Worm (Caenorhabditis elegans) whole organism, dauer: ENCODE measurements around the gene Y46E12A.3.

Source experiments
- unc-62 ChIP-seq: sonication (generic microtip); optimal IDR thresholded peaks from 2 replicates; lab custom pipeline; 2017; ENCODE audit warnings: missing biosample characterization, missing genetic modification reagents, missing genetic modification characterization

Y46E12A.3 gene

DNA sequence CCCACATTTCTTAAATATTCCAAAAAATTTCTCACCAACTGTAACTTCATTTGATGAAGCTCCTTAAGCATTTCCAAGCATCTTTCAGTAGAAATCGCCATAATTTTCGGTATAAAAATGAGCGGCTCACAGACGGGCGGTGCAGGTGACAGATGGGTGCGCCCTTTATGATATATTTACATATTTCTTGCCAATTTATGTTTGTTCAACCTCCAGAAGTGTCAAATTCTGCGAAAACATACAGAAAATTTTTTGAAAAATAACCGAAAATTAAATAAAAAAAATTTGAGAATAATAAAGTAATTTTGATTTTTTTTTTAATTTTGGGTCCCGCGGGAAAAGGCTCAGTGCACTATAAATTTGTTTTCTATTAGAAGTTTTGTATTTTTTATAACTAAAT lies at the start of gene Y46E12A.3:
TSS of gene Y46E12A.3 (minus strand) at position 101 of the 400 bp plus-strand sequence.
- no peak for TF ChIP-seq unc-62

DNA sequence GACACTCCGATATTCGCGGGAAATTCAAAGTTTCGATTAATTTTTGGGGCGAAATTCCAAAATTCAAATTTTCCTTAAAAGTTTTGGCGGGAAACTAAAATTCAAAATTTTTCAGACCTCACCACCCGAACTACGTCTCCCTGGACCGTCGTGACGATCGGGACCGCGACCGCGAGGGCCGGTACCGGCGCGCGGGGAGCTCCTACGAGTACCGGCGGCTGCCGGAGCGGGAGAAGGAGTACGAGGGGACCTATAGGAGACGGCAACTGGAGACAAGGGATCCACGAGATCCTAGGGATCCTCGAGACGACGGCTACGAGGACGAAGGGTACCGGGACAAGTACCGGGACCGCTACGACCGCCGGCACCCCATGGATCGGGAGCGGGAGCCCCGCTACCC lies 49.7 kb upstream of the Y46E12A.3 start:
- no peak for TF ChIP-seq unc-62

DNA sequence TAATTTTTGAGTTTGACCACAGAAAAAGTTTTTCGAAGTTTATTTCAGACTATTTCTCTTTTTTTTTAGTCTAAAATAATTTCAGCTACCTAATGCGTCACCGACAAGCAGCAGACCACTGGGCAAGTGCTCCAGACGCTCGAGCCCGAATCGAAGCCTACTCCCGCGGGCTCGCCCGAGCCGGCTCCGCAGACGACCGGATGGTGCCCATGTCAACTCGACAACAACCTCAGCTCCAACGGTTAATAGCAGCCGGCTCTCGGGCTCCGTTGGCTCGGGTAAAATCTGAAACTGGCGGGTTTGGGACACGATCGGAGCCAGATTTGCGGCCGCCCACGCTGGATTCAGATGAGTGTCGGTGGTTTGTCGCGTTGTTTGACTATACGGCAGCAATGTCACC lies 48.3 kb upstream of the Y46E12A.3 start:
- no peak for TF ChIP-seq unc-62

DNA sequence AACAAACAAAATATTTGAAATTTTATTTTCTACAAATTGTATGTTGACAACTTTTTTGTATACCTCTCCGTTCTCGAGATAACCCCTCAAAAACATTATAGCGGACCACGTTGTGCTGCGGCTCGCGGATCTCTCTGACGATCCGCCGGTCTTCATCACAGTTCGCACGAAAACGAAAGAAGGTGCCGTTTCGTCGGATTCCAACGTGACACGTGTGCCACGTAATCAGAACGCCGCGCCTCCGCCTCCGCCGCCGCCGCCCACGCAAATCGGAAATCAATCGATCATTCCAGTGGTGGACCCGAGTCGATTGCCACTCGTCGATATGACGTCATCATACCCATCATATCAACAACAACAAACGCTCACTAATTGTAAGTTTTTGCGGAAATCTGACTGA lies 44.7 kb upstream of the Y46E12A.3 start:
- TF ChIP-seq unc-62 = no peak

DNA sequence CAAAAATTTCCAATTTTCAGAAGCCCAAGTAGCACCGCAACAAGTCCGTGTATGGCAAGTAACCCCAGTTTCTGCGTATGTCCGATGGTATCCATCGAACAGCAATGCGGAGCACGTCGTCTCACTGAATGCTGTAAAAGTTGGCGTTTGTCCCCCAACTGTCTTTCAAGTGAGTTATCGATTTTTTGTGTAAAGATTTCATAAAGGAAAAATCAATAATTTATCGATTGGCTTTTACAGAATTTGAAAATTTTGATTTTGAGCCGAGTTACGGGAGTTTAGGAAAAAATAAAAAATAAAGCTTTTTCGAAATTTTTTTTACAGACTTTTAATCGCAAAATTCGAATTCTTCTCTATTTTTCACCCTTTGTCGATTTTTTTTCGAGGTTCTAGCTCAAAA lies 39.4 kb upstream of the Y46E12A.3 start:
- no peak for TF ChIP-seq unc-62

DNA sequence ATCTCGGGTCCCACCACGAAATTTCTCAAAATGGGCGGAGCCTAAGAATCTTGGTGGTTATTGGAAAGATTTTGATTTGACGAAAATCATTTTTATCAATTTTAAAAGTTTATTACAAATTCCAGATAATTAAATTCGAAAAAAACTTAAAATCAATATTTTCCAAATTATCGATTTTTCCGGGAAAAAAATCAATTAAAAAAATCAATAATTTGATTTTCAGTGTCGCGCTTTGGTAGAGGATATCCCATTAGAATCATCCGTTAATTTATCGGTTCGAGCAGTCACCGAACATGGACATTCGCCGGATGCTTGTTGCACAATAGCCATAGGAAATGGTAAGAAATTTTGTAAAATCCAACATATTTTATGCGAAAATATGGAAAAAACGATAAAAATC lies 38.7 kb upstream of the Y46E12A.3 start:
- TF ChIP-seq unc-62 = no peak

DNA sequence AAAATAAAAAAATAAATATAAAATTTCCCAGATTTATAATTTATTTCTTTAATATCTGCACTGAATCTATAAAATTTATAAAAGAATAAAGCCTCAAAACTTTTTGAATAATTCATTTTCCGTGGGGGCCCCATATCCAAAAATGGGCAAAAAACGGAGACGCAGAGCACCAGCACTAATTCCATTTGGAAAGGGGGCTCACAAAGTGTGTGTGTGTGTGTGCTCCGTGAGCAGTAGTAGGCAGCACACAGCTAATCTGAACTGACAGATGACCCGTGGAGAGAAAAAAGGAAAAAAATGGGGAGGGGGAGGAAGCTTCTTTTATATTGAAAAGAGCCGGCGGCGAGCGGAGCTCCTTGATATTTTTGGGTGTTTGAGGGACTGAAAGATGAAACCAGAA lies 37.2 kb upstream of the Y46E12A.3 start:
- TF ChIP-seq unc-62 = no peak

DNA sequence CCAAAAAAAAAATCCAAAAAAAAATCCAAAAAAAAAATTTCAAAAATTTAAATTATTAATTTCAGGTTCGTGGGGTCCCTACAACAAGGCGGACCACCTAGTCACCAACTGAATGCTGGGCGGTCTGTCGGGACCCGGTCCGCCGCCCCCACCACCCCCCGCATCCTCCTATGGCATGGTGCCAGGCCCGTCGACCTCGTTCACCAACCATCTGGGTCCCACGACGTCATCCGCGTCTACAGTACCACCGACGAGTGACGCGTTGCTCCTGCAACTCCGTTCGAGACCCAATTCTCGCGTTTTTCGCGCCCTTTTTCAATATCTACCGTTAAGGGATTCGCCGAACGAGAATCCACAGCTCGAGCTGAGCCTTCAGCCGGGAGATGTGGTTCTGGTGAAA lies 34.2 kb upstream of the Y46E12A.3 start:
- no peak for TF ChIP-seq unc-62

DNA sequence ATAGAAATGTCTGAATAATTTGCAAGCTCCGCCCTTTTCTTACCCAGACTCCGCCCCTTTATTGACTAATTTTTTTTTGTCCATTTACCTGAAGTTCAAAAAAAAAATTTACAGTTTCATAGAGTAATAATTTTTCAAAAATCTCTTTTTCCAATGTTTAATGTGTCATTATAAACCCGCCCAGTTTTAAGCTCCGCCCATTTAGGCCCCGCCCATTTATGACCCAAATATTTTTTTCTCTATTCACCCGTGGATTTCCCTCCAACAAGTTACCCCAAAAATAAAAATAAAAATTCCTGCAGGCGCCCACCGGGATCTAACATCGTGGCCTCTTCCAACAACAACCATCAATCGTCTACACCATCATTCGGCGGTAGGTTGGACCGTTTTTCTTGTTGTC lies 33.3 kb upstream of the Y46E12A.3 start, which contains the start of gene rimb-1:
TSS of gene rimb-1 (plus strand) at position 301 of the 400 bp plus-strand sequence.
- no peak for TF ChIP-seq unc-62

DNA sequence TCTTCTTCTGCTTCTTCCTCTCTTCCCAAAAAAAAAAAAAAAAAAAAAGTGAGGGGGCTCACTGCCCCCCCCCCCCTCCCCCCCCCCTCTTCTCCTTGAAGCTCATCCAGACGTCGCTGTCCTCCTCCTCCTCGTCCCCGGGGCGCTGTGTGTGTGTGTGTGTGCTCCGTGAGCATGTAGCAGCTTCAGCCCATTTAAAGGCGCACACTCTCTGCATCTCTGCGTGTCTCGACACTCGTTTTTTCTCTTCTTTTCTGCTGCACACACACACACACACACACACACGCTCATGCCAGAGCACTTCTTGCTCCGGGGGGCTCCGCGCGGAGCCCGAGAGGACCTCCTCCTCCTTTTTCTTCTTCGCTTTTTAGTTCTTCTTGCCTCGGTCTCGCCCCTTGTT lies 31.0 kb upstream of the Y46E12A.3 start:
- no peak for TF ChIP-seq unc-62

DNA sequence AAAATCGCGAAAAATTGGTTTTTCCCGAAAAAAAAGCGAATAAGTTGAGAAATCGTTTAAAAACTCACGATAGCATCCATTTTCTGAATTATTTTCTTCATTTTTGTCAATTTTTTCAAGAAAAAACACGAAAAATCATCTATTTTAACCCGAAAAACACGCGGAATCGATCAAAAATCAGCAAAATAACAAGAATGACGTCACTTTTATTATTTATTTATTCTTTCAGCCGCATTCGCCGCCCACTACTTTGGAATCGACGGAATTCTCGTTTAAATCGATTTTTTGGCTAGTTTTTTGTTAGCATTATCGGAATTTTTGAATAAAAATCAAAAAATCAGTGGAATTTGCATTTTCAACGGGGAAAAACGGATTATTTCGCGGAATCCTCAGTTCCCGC lies 23.2 kb upstream of the Y46E12A.3 start, which contains the start of gene Y39A3CL.4:
TSS of gene Y39A3CL.4 (minus strand) at position 101 of the 400 bp plus-strand sequence.
- no peak for TF ChIP-seq unc-62

DNA sequence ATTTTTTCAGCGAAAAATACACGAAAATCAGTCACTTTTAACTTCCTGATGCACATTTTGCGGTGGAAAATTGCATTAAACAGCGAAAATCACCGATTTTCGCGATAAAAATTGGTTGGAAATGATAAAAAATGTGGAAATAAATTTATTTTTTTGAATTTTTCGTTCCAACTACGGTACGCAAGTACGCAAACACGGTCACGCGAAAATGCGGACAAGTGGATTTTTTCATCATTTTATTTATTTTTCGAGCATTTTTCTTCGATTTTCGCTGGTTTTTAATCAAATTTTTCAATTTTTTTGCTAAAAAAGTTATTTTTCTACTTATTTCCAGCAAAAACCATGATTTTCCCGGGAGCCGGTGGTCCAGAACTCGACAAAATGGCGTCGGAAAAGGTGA lies 22.7 kb upstream of the Y46E12A.3 start, which contains the start of gene Y39A3CL.3:
TSS of gene Y39A3CL.3 (plus strand) at position 335 of the 400 bp plus-strand sequence.
- no peak for TF ChIP-seq unc-62

DNA sequence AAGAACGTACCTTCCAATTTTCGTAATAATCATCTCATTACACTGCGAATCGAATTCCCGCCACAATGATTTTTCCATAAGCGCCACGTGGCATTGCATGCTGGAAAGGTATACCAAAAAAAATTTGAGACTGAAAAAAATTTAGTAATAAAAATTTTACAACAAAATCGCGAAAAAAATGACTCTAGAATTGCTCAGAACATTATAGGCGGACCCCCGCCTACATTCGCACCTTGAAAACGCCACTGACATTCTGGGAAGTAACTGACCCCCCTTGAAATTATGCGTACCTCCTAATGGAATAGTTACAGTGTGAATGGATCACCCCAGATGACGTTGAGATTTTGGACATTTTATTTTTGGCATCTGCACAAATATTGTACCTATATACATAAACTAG lies 15.3 kb upstream of the Y46E12A.3 start, which contains the start of gene tbx-43:
TSS of gene tbx-43 (minus strand) at position 101 of the 400 bp plus-strand sequence.
- TF ChIP-seq unc-62 = no peak

DNA sequence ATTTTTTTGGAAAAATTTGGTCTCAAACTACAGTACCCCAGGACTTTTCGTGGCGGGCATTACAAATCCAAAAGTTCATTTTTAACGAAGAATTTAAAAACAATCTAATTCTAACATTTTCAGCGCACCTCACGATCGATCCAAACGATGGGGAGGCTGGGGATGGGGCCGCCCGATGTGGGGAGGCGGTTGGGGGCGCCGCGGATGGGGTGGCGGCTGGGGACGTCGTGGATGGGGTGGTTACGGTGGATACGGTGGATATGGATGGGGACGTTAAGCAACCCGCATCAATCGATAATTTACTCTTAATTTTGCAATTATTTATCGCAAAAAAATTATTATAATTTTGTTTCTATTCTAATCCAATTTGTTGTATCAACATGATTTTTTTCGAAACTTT lies 9.7 kb upstream of the Y46E12A.3 start:
- no peak for TF ChIP-seq unc-62

DNA sequence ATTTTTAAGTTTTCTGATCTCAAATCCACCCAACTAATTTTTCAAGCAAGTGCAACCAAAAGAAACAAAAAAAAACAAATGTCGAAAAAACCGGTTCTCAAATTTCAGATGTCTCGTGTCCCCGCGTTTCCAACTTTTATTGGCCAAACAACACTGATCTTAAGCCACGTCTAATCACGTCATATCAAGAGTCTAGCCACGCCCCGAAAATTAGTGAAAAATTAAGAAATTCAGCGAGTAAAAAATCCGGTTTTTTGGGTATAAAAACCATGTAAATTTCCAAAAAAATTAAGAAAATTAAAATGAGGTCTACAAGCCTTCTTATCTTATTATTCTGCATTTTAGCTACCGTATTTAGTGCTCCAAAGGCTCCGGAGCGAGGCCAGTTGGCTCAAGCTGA lies 8.5 kb upstream of the Y46E12A.3 start, which contains the start of gene cnc-6:
TSS of gene cnc-6 (plus strand) at position 301 of the 400 bp plus-strand sequence.
- TF ChIP-seq unc-62 = no peak

DNA sequence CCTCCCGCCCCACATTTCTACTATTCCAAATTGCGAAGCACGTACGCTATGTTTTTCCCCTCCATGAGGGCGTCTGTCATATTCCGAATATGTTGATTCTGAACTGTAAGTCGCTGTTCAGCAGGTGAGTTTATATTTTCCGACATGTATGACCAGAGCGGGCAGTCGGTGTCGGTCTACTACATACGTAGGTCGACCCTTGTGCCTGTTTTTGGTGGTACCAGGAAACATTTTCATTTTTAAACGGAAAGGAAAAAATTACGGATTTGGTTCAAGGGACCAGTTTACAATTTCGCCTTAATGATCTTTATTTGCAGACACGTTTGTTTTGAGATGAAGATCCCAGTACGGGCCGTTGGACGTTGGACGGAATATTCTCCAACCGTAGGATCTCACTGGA lies 3.9 kb upstream of the Y46E12A.3 start, which contains the start of gene Y46E12A.2:
TSS of gene Y46E12A.2 (plus strand) at position 301 of the 400 bp plus-strand sequence.
- TF ChIP-seq unc-62 = no peak

DNA sequence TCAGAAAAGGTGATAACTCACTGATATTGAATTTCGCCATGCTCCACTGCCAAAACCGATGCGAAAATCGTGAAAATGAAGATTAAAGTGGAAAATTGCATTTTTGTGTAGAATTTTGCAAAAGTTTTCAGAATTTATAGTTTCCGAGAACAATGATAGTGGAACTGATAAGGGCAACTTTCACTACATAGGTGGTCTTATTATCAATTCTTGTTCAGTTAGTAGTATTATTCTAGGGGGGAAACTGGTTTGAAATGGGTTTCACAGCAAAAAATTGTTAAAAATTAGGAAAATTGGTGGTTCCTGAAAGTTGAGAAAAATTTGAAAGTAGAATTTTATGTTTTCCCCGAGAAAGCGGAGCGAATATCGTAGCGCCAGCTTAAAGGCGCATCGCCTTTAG lies 3.4 kb upstream of the Y46E12A.3 start, which contains the start of gene Y46E12A.5:
TSS of gene Y46E12A.5 (minus strand) at position 101 of the 400 bp plus-strand sequence.
- TF ChIP-seq unc-62 = no peak

DNA sequence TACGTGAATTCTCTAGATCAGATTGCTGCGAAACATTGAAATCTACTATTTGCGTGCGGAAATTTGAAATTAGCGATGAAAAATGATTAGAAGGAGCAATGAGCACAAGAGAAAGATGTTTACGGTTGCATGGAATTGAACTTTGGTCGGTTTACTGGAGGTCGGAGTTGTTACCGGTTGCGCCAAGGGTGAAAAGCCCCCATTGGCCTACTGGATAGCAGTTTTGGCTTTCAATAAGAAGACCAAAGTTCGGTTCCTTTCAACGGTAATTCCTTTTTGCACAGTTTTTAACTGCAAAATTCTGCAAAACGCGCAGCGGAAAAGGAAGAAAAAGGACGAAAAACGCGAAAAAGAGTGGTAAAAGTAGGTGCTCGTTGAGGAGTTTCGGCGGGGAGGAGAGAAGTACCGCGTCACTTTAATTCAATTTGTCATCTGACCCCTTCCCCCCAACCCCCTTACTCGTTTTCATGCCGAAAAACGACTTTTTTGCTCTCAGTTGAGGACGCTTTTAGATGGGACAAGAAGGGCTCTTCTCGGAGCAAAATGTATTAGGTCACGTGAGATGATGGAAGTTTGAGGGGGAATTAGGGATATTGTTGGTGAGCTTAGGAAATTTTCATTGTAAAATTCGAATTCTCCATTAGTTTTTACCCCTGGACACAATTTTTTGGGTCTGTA lies 9.2 kb downstream of the Y46E12A.3 start:
- TF ChIP-seq unc-62 = no peak
